Fruit fly (Drosophila melanogaster): ENCODE measurements around the gene CYLD.

CYLD gene

dm6 chr2L:10292066-10292560 is 7.5 kb downstream of the CYLD start, which contains the start of gene Ufd4 (continued):
- peak; percentile 56 for TF ChIP-seq fd96Cb (tag; optimal IDR thresholded peaks at IDR 0.05)
- no peak for TF ChIP-seq CG10462 (GFP tag; optimal IDR thresholded peaks at IDR 0.05)
- TF ChIP-seq jing (GFP tag; optimal IDR thresholded peaks at IDR 0.05) = no peak
- no peak for TF ChIP-seq CG12299 (tag; optimal IDR thresholded peaks at IDR 0.05)
- TF ChIP-seq bowl (GFP tag; IDR thresholded peaks at IDR 0.05) = no peak
- TF ChIP-seq CG13624 (GFP tag; optimal IDR thresholded peaks at IDR 0.05) = peak; percentile 66
- TF ChIP-seq HLHmδ (GFP tag; optimal IDR thresholded peaks at IDR 0.05) = no peak
- peak; percentile 38 for TF ChIP-seq CG34376 (GFP tag; optimal IDR thresholded peaks at IDR 0.05)
- no peak for TF ChIP-seq bcd (GFP tag; optimal IDR thresholded peaks at IDR 0.05)
- TF ChIP-seq Ptx1 (GFP tag; IDR thresholded peaks at IDR 0.05) = no peak
- no peak for TF ChIP-seq Sox102F (GFP tag; optimal IDR thresholded peaks at IDR 0.05)
- TF ChIP-seq CG33557 (GFP tag; optimal IDR thresholded peaks at IDR 0.05) = no peak
- no peak for TF ChIP-seq hth (optimal IDR thresholded peaks at IDR 0.05)
- no peak for TF ChIP-seq CG16779 (GFP tag; IDR thresholded peaks at IDR 0.05)
- no peak for TF ChIP-seq CG15601 (tag; optimal IDR thresholded peaks at IDR 0.05)
- TF ChIP-seq pho (GFP tag; optimal IDR thresholded peaks at IDR 0.05) = peak; percentile 61
- TF ChIP-seq amos (GFP tag; IDR thresholded peaks at IDR 0.05; ENCODE audit: partially characterized antibody) = no peak; the same call in 1 of the 2 replicates
- TF ChIP-seq bsh (GFP tag; optimal IDR thresholded peaks at IDR 0.05) = no peak
- no peak for TF ChIP-seq h (optimal IDR thresholded peaks at IDR 0.05)
- TF ChIP-seq CG32772 (GFP tag; IDR thresholded peaks at IDR 0.05) = no peak
- peak; percentile 40 for TF ChIP-seq her (GFP tag; optimal IDR thresholded peaks at IDR 0.05)
- TF ChIP-seq CG13123 (GFP tag; optimal IDR thresholded peaks at IDR 0.05) = peak; percentile 6
- peak; percentile 65 for TF ChIP-seq Ada2b (GFP tag; IDR thresholded peaks at IDR 0.05)
- no peak for TF ChIP-seq CG4404 (GFP tag; IDR thresholded peaks at IDR 0.05)
- TF ChIP-seq ttk (GFP tag; IDR thresholded peaks at IDR 0.05) = no peak; the same call in 1 of the 2 replicates
- peak; percentile 93 for TF ChIP-seq onecut (GFP tag; IDR thresholded peaks at IDR 0.05)
- TF ChIP-seq trh (GFP tag; optimal IDR thresholded peaks at IDR 0.05) = no peak
- no peak for TF ChIP-seq lab (GFP tag; optimal IDR thresholded peaks at IDR 0.05)
- no peak for TF ChIP-seq CG12071 (GFP tag; optimal IDR thresholded peaks at IDR 0.05)
- no peak for TF ChIP-seq CG6272 (GFP tag; IDR thresholded peaks at IDR 0.05)
- no peak; the same call in 1 of the 3 replicates for TF ChIP-seq CG14050 (GFP tag; IDR thresholded peaks at IDR 0.05)
- no peak for TF ChIP-seq CG10959 (GFP tag; IDR thresholded peaks at IDR 0.05)
- peak; percentile 79 for TF ChIP-seq Xrp1 (GFP tag; IDR thresholded peaks at IDR 0.05)
- peak; percentile 68; the same call in 1 of the 3 replicates for TF ChIP-seq Dbx (GFP tag; IDR thresholded peaks at IDR 0.05)
- TF ChIP-seq Atf-2 (GFP tag; optimal IDR thresholded peaks at IDR 0.05) = peak; percentile 27
- TF ChIP-seq Nf-YC (tag; optimal IDR thresholded peaks at IDR 0.05) = peak; percentile 78
- TF ChIP-seq Fer1 (GFP tag; optimal IDR thresholded peaks at IDR 0.05) = peak; percentile 76
- TF ChIP-seq YL-1 (GFP tag; optimal IDR thresholded peaks at IDR 0.05) = peak; percentile 37
- TF ChIP-seq CG7372 (GFP tag; IDR thresholded peaks at IDR 0.05) = no peak
- TF ChIP-seq fu2 (GFP tag; optimal IDR thresholded peaks at IDR 0.05) = peak; percentile 40
- TF ChIP-seq Fer3 (tag; optimal IDR thresholded peaks at IDR 0.05) = no peak
- peak; percentile 58 for TF ChIP-seq tx (GFP tag; optimal IDR thresholded peaks at IDR 0.05)
- TF ChIP-seq CG31365 (tag; optimal IDR thresholded peaks at IDR 0.05) = no peak
- no peak for TF ChIP-seq C15 (GFP tag; IDR thresholded peaks at IDR 0.05)
- TF ChIP-seq CG8359 (GFP tag; optimal IDR thresholded peaks at IDR 0.05; ENCODE audit: borderline replicate concordance) = no peak
- TF ChIP-seq CG2199 (GFP tag; IDR thresholded peaks at IDR 0.05) = 0 out of 3 replicates have a peak, but pooled peaks have one; percentile 7
- no peak for TF ChIP-seq TFAM (GFP tag; optimal IDR thresholded peaks at IDR 0.05)
- no peak for TF ChIP-seq CG11723 (GFP tag; optimal IDR thresholded peaks at IDR 0.05)
- no peak for TF ChIP-seq CG7928 (GFP tag; optimal IDR thresholded peaks at IDR 0.05)
- TF ChIP-seq CrebB (tag; optimal IDR thresholded peaks at IDR 0.05) = peak; percentile 9
- TF ChIP-seq CG11504 (tag; optimal IDR thresholded peaks at IDR 0.05) = no peak
- TF ChIP-seq shn (GFP tag; optimal IDR thresholded peaks at IDR 0.05) = peak; percentile 33
